Worm (Caenorhabditis elegans): Measurements from ENCODE around the gene T23F11.2.

Gene T23F11.2

DNA sequence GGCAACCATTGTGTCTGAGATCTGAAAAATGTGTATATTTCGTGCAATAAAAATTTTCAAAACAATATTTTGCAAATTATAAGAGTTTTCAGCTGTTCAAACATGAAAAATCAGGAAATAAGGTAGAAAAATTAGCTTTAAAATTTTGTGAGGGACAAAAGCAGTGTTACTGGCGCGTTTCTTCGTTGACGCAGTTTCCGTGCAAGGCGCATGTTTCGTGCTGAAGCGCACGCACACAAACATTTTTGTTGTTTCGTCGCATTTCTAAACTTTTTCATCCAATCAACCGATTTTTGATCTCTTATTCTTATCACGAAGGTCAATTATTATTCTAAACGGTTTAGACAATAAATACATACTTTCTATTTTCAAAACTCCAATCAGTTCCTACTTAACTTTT is 38.0 kb upstream of the T23F11.2 start, which contains the start of gene nifk-1:
Gene nifk-1 (minus strand): TSS at position 27 of the 400 bp plus-strand sequence.
- no peak for TF ChIP-seq somi-1 (GFP tag; optimal IDR thresholded peaks at IDR 0.05)
- TF ChIP-seq akir-1 (GFP tag; optimal IDR thresholded peaks at IDR 0.05), result no peak
- TF ChIP-seq snpc-3.4 (tag; optimal IDR thresholded peaks at IDR 0.05), result peak; percentile 23
- TF ChIP-seq rcor-1 (GFP tag; IDR thresholded peaks at IDR 0.05), result no peak
- TF ChIP-seq T26A5.8 (tag; optimal IDR thresholded peaks at IDR 0.05), result no peak
- TF ChIP-seq B0336.3 (GFP tag; IDR thresholded peaks at IDR 0.05), result 0 out of 2 replicates have a peak, but pooled peaks have one; percentile 28
- no peak for TF ChIP-seq xnd-1 (tag; optimal IDR thresholded peaks at IDR 0.05)
- no peak for TF ChIP-seq madf-8 (GFP tag; conservative IDR thresholded peaks at IDR 0.05)
- TF ChIP-seq ceh-58 (GFP tag; IDR thresholded peaks at IDR 0.05), result no peak
- TF ChIP-seq cebp-1 (GFP tag; IDR thresholded peaks at IDR 0.05), result no peak
- peak; percentile 58 for TF ChIP-seq cebp-1 (tag; optimal IDR thresholded peaks at IDR 0.05)
- TF ChIP-seq lir-1 (GFP tag; conservative IDR thresholded peaks at IDR 0.05), result no peak
- no peak for TF ChIP-seq ama-1 (optimal IDR thresholded peaks at IDR 0.05)
- no peak for TF ChIP-seq ama-1 (GFP tag; optimal IDR thresholded peaks at IDR 0.05)
- no peak for TF ChIP-seq T07F8.4 (tag; optimal IDR thresholded peaks at IDR 0.05)
- no peak for TF ChIP-seq repo-1 (tag; optimal IDR thresholded peaks at IDR 0.05)
- TF ChIP-seq mxl-1 (tag; optimal IDR thresholded peaks at IDR 0.05), result no peak
- TF ChIP-seq lin-35 (GFP tag; optimal IDR thresholded peaks at IDR 0.05), result peak in 1 of 3 experiments; percentile 47
- no peak for TF ChIP-seq hlh-26 (GFP tag; conservative IDR thresholded peaks at IDR 0.05)
- TF ChIP-seq dpff-1 (tag; optimal IDR thresholded peaks at IDR 0.05), result no peak
- no peak for TF ChIP-seq athp-1 (tag; optimal IDR thresholded peaks at IDR 0.05)
- no peak for TF ChIP-seq D2030.7 (GFP tag; IDR thresholded peaks at IDR 0.05)
- TF ChIP-seq Y53F4B.3 (GFP tag; IDR thresholded peaks at IDR 0.05), result no peak
- peak; percentile 86 for TF ChIP-seq attf-5 (GFP tag; optimal IDR thresholded peaks at IDR 0.05)
- TF ChIP-seq lsy-27 (tag; optimal IDR thresholded peaks at IDR 0.05; ENCODE audit: borderline replicate concordance, insufficient read depth), result no peak
- TF ChIP-seq rpc-1 (optimal IDR thresholded peaks at IDR 0.05), result no peak
- no peak for TF ChIP-seq rpc-1 (tag; optimal IDR thresholded peaks at IDR 0.05)
- TF ChIP-seq fkh-3 (tag; optimal IDR thresholded peaks at IDR 0.05), result no peak
- peak; percentile 65 for TF ChIP-seq madf-6 (GFP tag; IDR thresholded peaks at IDR 0.05)
- no peak for TF ChIP-seq zim-3 (tag; optimal IDR thresholded peaks at IDR 0.05)
- peak; percentile 56 for TF ChIP-seq efl-1 (GFP tag; optimal IDR thresholded peaks at IDR 0.05)
- TF ChIP-seq nhr-90 (tag; optimal IDR thresholded peaks at IDR 0.05), result no peak
- no peak for TF ChIP-seq ceh-79 (tag; optimal IDR thresholded peaks at IDR 0.05)
- TF ChIP-seq B0261.1 (tag; optimal IDR thresholded peaks at IDR 0.05), result no peak
- no peak for TF ChIP-seq aptf-3 (GFP tag; IDR thresholded peaks at IDR 0.05)
- TF ChIP-seq ZK185.1 (tag; optimal IDR thresholded peaks at IDR 0.05; ENCODE audit: poor library complexity, severe bottlenecking), result peak; percentile 7
- no peak for TF ChIP-seq B0035.1 (tag; optimal IDR thresholded peaks at IDR 0.05)
- no peak for TF ChIP-seq K11D2.4 (GFP tag; IDR thresholded peaks at IDR 0.05)
- no peak for TF ChIP-seq ceh-40 (GFP tag; IDR thresholded peaks at IDR 0.05)
- no peak for TF ChIP-seq hlh-12 (tag; optimal IDR thresholded peaks at IDR 0.05)
- TF ChIP-seq bed-1 (GFP tag; IDR thresholded peaks at IDR 0.05), result no peak
- no peak for TF ChIP-seq F10E7.11 (tag; optimal IDR thresholded peaks at IDR 0.05)
- TF ChIP-seq ztf-25 (GFP tag; IDR thresholded peaks at IDR 0.05), result no peak
- no peak for TF ChIP-seq sea-2 (GFP tag; IDR thresholded peaks at IDR 0.05)
- no peak for TF ChIP-seq snpc-1.1 (tag; optimal IDR thresholded peaks at IDR 0.05; ENCODE audit: insufficient read depth)
- peak; percentile 95 for TF ChIP-seq ztf-18 (tag; optimal IDR thresholded peaks at IDR 0.05)
- no peak for TF ChIP-seq hrde-1 (tag; optimal IDR thresholded peaks at IDR 0.05; ENCODE audit: borderline replicate concordance)
- TF ChIP-seq nfyb-1 (GFP tag; IDR thresholded peaks at IDR 0.05), result peak; percentile 56; the same call in 1 of the 2 replicates
- no peak for TF ChIP-seq unc-62 (GFP tag; optimal IDR thresholded peaks at IDR 0.05)
- TF ChIP-seq egl-44 (GFP tag; IDR thresholded peaks at IDR 0.05), result no peak
- TF ChIP-seq B0019.2 (GFP tag; conservative IDR thresholded peaks at IDR 0.05), result no peak
